Fruit fly (Drosophila melanogaster) whole organism, embryonic: ENCODE measurements around the gene mad2.

Experiments
- Ada2b ChIP-seq: fragments of 200-800 bp; sonication (Bioruptor generic); IDR thresholded peaks from 2 replicates; pipeline ENCODE4 v1.3.6; 2022; ENCODE audit warnings: missing biosample characterization, missing genetic modification characterization
- Aef1 ChIP-seq: fragments of 200-800 bp; sonication (Bioruptor generic); IDR thresholded peaks from 3 replicates; pipeline ENCODE4 v1.3.6; 2022; ENCODE audit warnings: missing biosample characterization, missing genetic modification characterization
- Asciz ChIP-seq: fragments of 200-800 bp; sonication (Bioruptor generic); optimal IDR thresholded peaks from 2 replicates; lab custom pipeline; 2017; ENCODE audit warnings: missing biosample characterization, mild to moderate bottlenecking, missing genetic modification characterization, missing genetic modification reagents
- CG10654 ChIP-seq: fragments of 200-800 bp; sonication (Bioruptor generic); optimal IDR thresholded peaks from 2 replicates; lab custom pipeline; 2016; ENCODE audit warnings: missing biosample characterization, missing genetic modification characterization
- CG11695 ChIP-seq: fragments of 200-800 bp; sonication (Bioruptor generic); IDR thresholded peaks from 3 replicates; pipeline ENCODE4 v1.3.6; 2022; ENCODE audit warnings: missing biosample characterization, missing genetic modification characterization
- CG12219 ChIP-seq: fragments of 200-800 bp; sonication (Bioruptor generic); optimal IDR thresholded peaks from 3 replicates; lab custom pipeline; 2018; ENCODE audit warnings: missing biosample characterization, mild to moderate bottlenecking, missing genetic modification characterization
- CG12659 ChIP-seq: fragments of 200-800 bp; sonication (Bioruptor generic); optimal IDR thresholded peaks from 3 replicates; lab custom pipeline; 2017; ENCODE audit warnings: mild to moderate bottlenecking, missing biosample characterization, missing genetic modification reagents, missing genetic modification characterization
- CG13624 ChIP-seq: fragments of 200-800 bp; sonication (Bioruptor generic); optimal IDR thresholded peaks from 2 replicates; lab custom pipeline; 2016; ENCODE audit warnings: missing biosample characterization, missing genetic modification characterization
- CG14441 ChIP-seq: fragments of 200-800 bp; sonication (Bioruptor generic); IDR thresholded peaks from 2 replicates; pipeline ENCODE4 v1.3.6; 2022; ENCODE audit warnings: missing biosample characterization, missing genetic modification characterization
- CG14667 ChIP-seq: fragments of 200-800 bp; sonication (Bioruptor generic); IDR thresholded peaks from 2 replicates; pipeline ENCODE4 v1.3.6; 2022; ENCODE audit warnings: missing biosample characterization, missing genetic modification characterization
- CG15479 ChIP-seq: fragments of 200-800 bp; sonication (Bioruptor generic); optimal IDR thresholded peaks from 3 replicates; lab custom pipeline; 2019; ENCODE audit warnings: missing biosample characterization, mild to moderate bottlenecking, missing genetic modification characterization, moderate library complexity
- CG1602 ChIP-seq: fragments of 200-800 bp; sonication (Bioruptor generic); optimal IDR thresholded peaks from 3 replicates; lab custom pipeline; 2016; ENCODE audit warnings: missing biosample characterization, missing genetic modification characterization
- CG17186 ChIP-seq: fragments of 200-800 bp; sonication (Bioruptor generic); optimal IDR thresholded peaks from 3 replicates; lab custom pipeline; 2017; ENCODE audit warnings: missing biosample characterization, missing genetic modification reagents, missing genetic modification characterization
- CG18764 ChIP-seq: fragments of 200-800 bp; sonication (Bioruptor generic); optimal IDR thresholded peaks from 3 replicates; lab custom pipeline; 2016; ENCODE audit warnings: missing biosample characterization, missing genetic modification characterization
- CG2875 ChIP-seq: fragments of 200-800 bp; sonication (Bioruptor generic); optimal IDR thresholded peaks from 2 replicates; lab custom pipeline; 2017; ENCODE audit warnings: missing biosample characterization, mild to moderate bottlenecking, missing genetic modification characterization, missing genetic modification reagents
- CG34422 ChIP-seq: fragments of 200-800 bp; sonication (Bioruptor generic); IDR thresholded peaks from 3 replicates; pipeline ENCODE4 v1.3.6; 2022; ENCODE audit warnings: missing biosample characterization, missing genetic modification characterization
- CG4282 ChIP-seq: fragments of 200-800 bp; sonication (Bioruptor generic); optimal IDR thresholded peaks from 2 replicates; lab custom pipeline; 2016; ENCODE audit warnings: missing biosample characterization, missing genetic modification characterization
- CG5953 ChIP-seq: fragments of 200-800 bp; sonication (Bioruptor generic); IDR thresholded peaks from 2 replicates; pipeline ENCODE4 v1.3.6; 2022; ENCODE audit warnings: missing biosample characterization, missing genetic modification characterization
- CG6791 ChIP-seq: fragments of 200-800 bp; sonication (Bioruptor generic); IDR thresholded peaks from 3 replicates; pipeline ENCODE4 v1.3.6; 2022; ENCODE audit warnings: missing biosample characterization, missing genetic modification characterization; ENCODE audit not compliant: partially characterized antibody
- CG7963 ChIP-seq: fragments of 200-800 bp; sonication (Bioruptor generic); IDR thresholded peaks from 3 replicates; pipeline ENCODE4 v1.3.6; 2022; ENCODE audit warnings: missing biosample characterization, missing genetic modification characterization; ENCODE audit not compliant: partially characterized antibody
- CG8089 ChIP-seq: fragments of 200-800 bp; sonication (Bioruptor generic); optimal IDR thresholded peaks from 3 replicates; lab custom pipeline; 2016; ENCODE audit warnings: missing biosample characterization, missing genetic modification characterization
- CG8281 ChIP-seq: fragments of 200-800 bp; sonication (Bioruptor generic); optimal IDR thresholded peaks from 2 replicates; lab custom pipeline; 2018; ENCODE audit warnings: missing biosample characterization, mild to moderate bottlenecking, missing genetic modification characterization, moderate library complexity
- CG8359 ChIP-seq: fragments of 200-800 bp; sonication (Bioruptor generic); optimal IDR thresholded peaks from 2 replicates; lab custom pipeline; 2017; ENCODE audit warnings: missing biosample characterization, mild to moderate bottlenecking, missing genetic modification characterization, borderline replicate concordance
- CG8765 ChIP-seq: fragments of 200-800 bp; sonication (Bioruptor generic); IDR thresholded peaks from 2 replicates; pipeline ENCODE4 v1.3.6; 2022; ENCODE audit warnings: missing biosample characterization, missing genetic modification characterization
- D19B ChIP-seq: fragments of 200-800 bp; sonication (Bioruptor generic); optimal IDR thresholded peaks from 2 replicates; lab custom pipeline; 2017; ENCODE audit warnings: missing biosample characterization, mild to moderate bottlenecking, missing genetic modification characterization
- Doc3 ChIP-seq: fragments of 200-800 bp; sonication (Bioruptor generic); IDR thresholded peaks from 3 replicates; pipeline ENCODE4 v1.3.6; 2022; ENCODE audit warnings: missing biosample characterization, missing genetic modification characterization; ENCODE audit not compliant: partially characterized antibody
- Drgx ChIP-seq: fragments of 200-800 bp; sonication (Bioruptor generic); IDR thresholded peaks from 2 replicates; pipeline ENCODE4 v1.3.6; 2022; ENCODE audit warnings: missing biosample characterization, missing genetic modification characterization
- HLH4C ChIP-seq: fragments of 200-800 bp; sonication (Bioruptor generic); IDR thresholded peaks from 3 replicates; pipeline ENCODE4 v1.3.6; 2022; ENCODE audit warnings: missing biosample characterization, missing genetic modification characterization; ENCODE audit not compliant: partially characterized antibody
- MTF-1 ChIP-seq: fragments of 200-800 bp; sonication (Bioruptor generic); optimal IDR thresholded peaks from 2 replicates; lab custom pipeline; 2018; ENCODE audit warnings: missing biosample characterization, mild to moderate bottlenecking, missing genetic modification characterization, borderline replicate concordance
- Mad ChIP-seq: fragments of 200-800 bp; sonication (Bioruptor generic); optimal IDR thresholded peaks from 2 replicates; lab custom pipeline; 2016; ENCODE audit warnings: missing biosample characterization, missing genetic modification characterization
- Meics ChIP-seq: fragments of 200-800 bp; sonication (Bioruptor generic); optimal IDR thresholded peaks from 2 replicates; lab custom pipeline; 2017; ENCODE audit warnings: missing biosample characterization, mild to moderate bottlenecking, missing genetic modification characterization
- Myb ChIP-seq: fragments of 200-800 bp; sonication (Bioruptor generic); optimal IDR thresholded peaks from 2 replicates; lab custom pipeline; 2016; ENCODE audit warnings: missing biosample characterization, missing genetic modification characterization
- NC2α ChIP-seq: fragments of 200-800 bp; sonication (Bioruptor generic); optimal IDR thresholded peaks from 2 replicates; lab custom pipeline; 2016; ENCODE audit warnings: missing biosample characterization, missing genetic modification characterization
- Ravus ChIP-seq: fragments of 200-800 bp; sonication (Bioruptor generic); IDR thresholded peaks from 2 replicates; pipeline ENCODE4 v1.3.6; 2022; ENCODE audit warnings: missing biosample characterization, missing genetic modification characterization
- Rx ChIP-seq: fragments of 200-800 bp; sonication (Bioruptor generic); IDR thresholded peaks from 2 replicates; pipeline ENCODE4 v1.3.6; 2022; ENCODE audit warnings: missing biosample characterization, missing genetic modification characterization
- Scr ChIP-seq: fragments of 200-800 bp; sonication (Bioruptor generic); IDR thresholded peaks from 2 replicates; pipeline ENCODE4 v1.3.6; 2022; ENCODE audit warnings: missing biosample characterization, missing genetic modification characterization; ENCODE audit not compliant: partially characterized antibody
- Vsx1 ChIP-seq: fragments of 200-800 bp; sonication (Bioruptor generic); optimal IDR thresholded peaks from 2 replicates; lab custom pipeline; 2017; ENCODE audit warnings: missing biosample characterization, mild to moderate bottlenecking, missing genetic modification characterization, missing genetic modification reagents
- bowl ChIP-seq: fragments of 200-800 bp; sonication (Bioruptor generic); IDR thresholded peaks from 2 replicates; pipeline ENCODE4 v1.3.6; 2022; ENCODE audit warnings: missing biosample characterization, missing genetic modification characterization
- grau ChIP-seq: fragments of 200-800 bp; optimal IDR thresholded peaks from 3 replicates; lab custom pipeline; 2019; ENCODE audit warnings: missing biosample characterization, mild to moderate bottlenecking, missing genetic modification characterization, moderate library complexity
- ham ChIP-seq: fragments of 200-800 bp; sonication (Bioruptor generic); IDR thresholded peaks from 2 replicates; pipeline ENCODE4 v1.3.6; 2022; ENCODE audit warnings: missing biosample characterization, missing genetic modification characterization
- jigr1 ChIP-seq: fragments of 200-800 bp; sonication (Bioruptor generic); IDR thresholded peaks from 3 replicates; pipeline ENCODE4 v1.3.6; 2022; ENCODE audit warnings: missing biosample characterization, missing genetic modification characterization
- ken ChIP-seq: fragments of 200-800 bp; sonication (Bioruptor generic); IDR thresholded peaks from 3 replicates; pipeline ENCODE4 v1.3.6; 2022; ENCODE audit warnings: missing biosample characterization, missing genetic modification characterization
- lilli ChIP-seq: fragments of 200-800 bp; sonication (Bioruptor generic); optimal IDR thresholded peaks from 3 replicates; lab custom pipeline; 2016; ENCODE audit warnings: missing biosample characterization, missing genetic modification characterization
- luna ChIP-seq: fragments of 200-800 bp; sonication (Bioruptor generic); optimal IDR thresholded peaks from 2 replicates; lab custom pipeline; 2016; ENCODE audit warnings: missing biosample characterization, missing genetic modification characterization
- pb ChIP-seq: fragments of 200-800 bp; sonication (Bioruptor generic); optimal IDR thresholded peaks from 3 replicates; lab custom pipeline; 2016; ENCODE audit warnings: missing biosample characterization, missing genetic modification characterization
- psq ChIP-seq: fragments of 200-800 bp; sonication (Bioruptor generic); optimal IDR thresholded peaks from 2 replicates; lab custom pipeline; 2017; ENCODE audit warnings: missing biosample characterization, missing genetic modification characterization
- ro ChIP-seq: fragments of 200-800 bp; sonication (Bioruptor generic); IDR thresholded peaks from 2 replicates; pipeline ENCODE4 v1.3.6; 2022; ENCODE audit warnings: missing biosample characterization, missing genetic modification characterization
- sug ChIP-seq: fragments of 200-800 bp; optimal IDR thresholded peaks from 2 replicates; lab custom pipeline; 2019; ENCODE audit warnings: missing biosample characterization, mild to moderate bottlenecking, missing genetic modification characterization, moderate library complexity
- tin ChIP-seq: fragments of 200-800 bp; sonication (Bioruptor generic); optimal IDR thresholded peaks from 3 replicates; lab custom pipeline; 2016; ENCODE audit warnings: missing biosample characterization, missing genetic modification characterization
- tx ChIP-seq: fragments of 200-800 bp; sonication (Bioruptor generic); optimal IDR thresholded peaks from 2 replicates; lab custom pipeline; 2016; ENCODE audit warnings: missing biosample characterization, missing genetic modification characterization
- wor ChIP-seq: fragments of 200-800 bp; sonication (Bioruptor generic); IDR thresholded peaks from 2 replicates; pipeline ENCODE4 v1.3.6; 2022; ENCODE audit warnings: missing biosample characterization, missing genetic modification characterization

Gene mad2

dm6 chr3L:5809642-5810279 is 3.1 kb downstream of the mad2 start (continued):
- TF ChIP-seq NC2α (GFP tag; lab: Kevin White, UChicago) (no peak), ro (no peak), Rx (GFP tag; lab: Robert Waterston, UW) (no peak), Drgx (GFP tag; lab: Robert Waterston, UW) (no peak), CG8089 (no peak), CG17186 (GFP tag; lab: Kevin White, UChicago) (no peak), CG10654 (GFP tag; lab: Kevin White, UChicago) (no peak), CG34422 (0 out of 3 replicates have a peak, but pooled peaks have one; percentile 46), Ravus (no peak), tin (GFP tag; lab: Kevin White, UChicago) (no peak), Myb (GFP tag; lab: Kevin White, UChicago) (no peak), CG18764 (GFP tag; lab: Kevin White, UChicago) (no peak), Asciz (GFP tag; lab: Kevin White, UChicago) (no peak), Mad (GFP tag; lab: Kevin White, UChicago) (no peak), jigr1 (GFP tag; lab: Robert Waterston, UW) (no peak), CG13624 (GFP tag; lab: Kevin White, UChicago) (peak; percentile 57), Vsx1 (no peak), ham (GFP tag; lab: Robert Waterston, UW) (no peak), pb (no peak), CG14667 (GFP tag; lab: Robert Waterston, UW) (no peak), Doc3 (GFP tag; lab: Robert Waterston, UW) (no peak), CG8765 (GFP tag; lab: Robert Waterston, UW) (no peak; the same call in 1 of the 2 replicates), CG12659 (GFP tag; lab: Kevin White, UChicago) (no peak), CG6791 (no peak), lilli (no peak), wor (GFP tag; lab: Robert Waterston, UW) (no peak), CG8281 (tag; lab: Kevin White, UChicago) (no peak), CG2875 (GFP tag; lab: Kevin White, UChicago) (no peak), CG12219 (no peak), CG15479 (GFP tag; lab: Kevin White, UChicago) (peak; percentile 91), tx (GFP tag; lab: Kevin White, UChicago) (no peak), CG7963 (no peak), CG4282 (GFP tag; lab: Kevin White, UChicago) (no peak), CG1602 (GFP tag; lab: Kevin White, UChicago) (no peak), Meics (GFP tag; lab: Kevin White, UChicago) (no peak), HLH4C (GFP tag; lab: Robert Waterston, UW) (no peak), grau (tag; lab: Kevin White, UChicago) (no peak), MTF-1 (GFP tag; lab: Kevin White, UChicago) (no peak), Aef1 (GFP tag; lab: Robert Waterston, UW) (peak; percentile 92), bowl (GFP tag; lab: Robert Waterston, UW) (no peak), CG5953 (no peak), CG14441 (no peak), sug (peak; percentile 96), D19B (GFP tag; lab: Kevin White, UChicago) (no peak), Scr (GFP tag; lab: Robert Waterston, UW) (no peak), Ada2b (GFP tag; lab: Robert Waterston, UW) (no peak), ken (GFP tag; lab: Robert Waterston, UW) (no peak), CG11695 (no peak), psq (GFP tag; lab: Kevin White, UChicago) (no peak), luna (GFP tag; lab: Kevin White, UChicago) (no peak), CG8359 (no peak)
